Worm (Caenorhabditis elegans) whole organism, mixed stage, embryonic: Measurements from ENCODE around the gene srx-56.

Experiments used
- ceh-39 ChIP-seq: fragments of 150-350 bp; optimal IDR thresholded peaks from 2 replicates; lab custom pipeline; 2014; ENCODE audit warnings: missing biosample characterization, missing genetic modification characterization
- ham-2 ChIP-seq: fragments of 200-800 bp; sonication (Bioruptor generic); optimal IDR thresholded peaks from 2 replicates; lab custom pipeline; 2018; ENCODE audit warnings: mild to moderate bottlenecking, missing genetic modification characterization, missing compliant biosample characterization
- mls-2 ChIP-seq: sonication (generic microtip); optimal IDR thresholded peaks from 2 replicates; lab custom pipeline; 2016; ENCODE audit warnings: mild to moderate bottlenecking, missing genetic modification characterization, moderate library complexity, missing compliant biosample characterization
- nhr-76 ChIP-seq: sonication (generic microtip); optimal IDR thresholded peaks from 2 replicates; lab custom pipeline; 2017; ENCODE audit warnings: missing biosample characterization, missing genetic modification characterization
- snpc-4 ChIP-seq: fragments of 150-350 bp; optimal IDR thresholded peaks from 2 replicates; lab custom pipeline; 2014; ENCODE audit warnings: missing biosample characterization, missing genetic modification characterization
- unc-39 ChIP-seq: fragments of 150-350 bp; optimal IDR thresholded peaks from 2 replicates; lab custom pipeline; 2014; ENCODE audit warnings: missing biosample characterization, missing genetic modification characterization
- unc-62 ChIP-seq: fragments of 150-350 bp; optimal IDR thresholded peaks from 2 replicates; lab custom pipeline; 2014; ENCODE audit warnings: missing biosample characterization, missing genetic modification reagents, missing genetic modification characterization

- TF ChIP-seq ham-2 (GFP tag; lab: Kevin White, UChicago) (no peak), snpc-4 (tag; lab: Kevin White, UChicago) (no peak), mls-2 (tag; lab: Kevin White, UChicago) (no peak), nhr-76 (tag; lab: Kevin White, UChicago) (no peak), unc-62 (GFP tag; lab: Kevin White, UChicago) (no peak), ceh-39 (tag; lab: Kevin White, UChicago) (no peak), unc-39 (no peak)
These were observed 20.6 kb upstream of the srx-56 start for ce11 chrV:7353602-7354001.
